Fruit fly (Drosophila melanogaster) whole organism, prepupa: ENCODE data around the gene rsh.

ENCODE experiments used
- Blimp-1 ChIP-seq: fragments of 200-800 bp; sonication (Bioruptor generic); optimal IDR thresholded peaks from 3 replicates; lab custom pipeline; 2017; ENCODE audit warnings: missing biosample characterization, missing genetic modification characterization, mild to moderate bottlenecking, moderate library complexity, missing genetic modification reagents
- CG7368 ChIP-seq: fragments of 200-800 bp; sonication (Bioruptor generic); optimal IDR thresholded peaks from 3 replicates; lab custom pipeline; 2016; ENCODE audit warnings: missing biosample characterization, missing genetic modification characterization
- Eip75B ChIP-seq: fragments of 200-800 bp; sonication (Bioruptor generic); optimal IDR thresholded peaks from 3 replicates; lab custom pipeline; 2016; ENCODE audit warnings: missing biosample characterization, missing genetic modification characterization
- Ets96B ChIP-seq: fragments of 200-800 bp; optimal IDR thresholded peaks from 2 replicates; lab custom pipeline; 2019; ENCODE audit warnings: missing biosample characterization, mild to moderate bottlenecking, missing genetic modification characterization, moderate library complexity
- Hr39 ChIP-seq: fragments of 200-800 bp; sonication (Bioruptor generic); optimal IDR thresholded peaks from 2 replicates; lab custom pipeline; 2016; ENCODE audit warnings: missing biosample characterization, missing genetic modification characterization
- OdsH ChIP-seq: fragments of 200-800 bp; sonication (Bioruptor generic); optimal IDR thresholded peaks from 3 replicates; lab custom pipeline; 2016; ENCODE audit warnings: missing biosample characterization, missing genetic modification characterization

- no peak for TF ChIP-seq Hr39 (GFP tag; lab: Kevin White, UChicago)
- TF ChIP-seq Eip75B (GFP tag; lab: Kevin White, UChicago): no peak
- no peak for TF ChIP-seq CG7368 (GFP tag; lab: Kevin White, UChicago)
- no peak for TF ChIP-seq Blimp-1 (GFP tag; lab: Kevin White, UChicago)
- TF ChIP-seq OdsH (GFP tag; lab: Kevin White, UChicago): no peak
- TF ChIP-seq Ets96B: no peak
Observed at dm6 chrX:12976131-12976530, 12.3 kb upstream of the rsh start, which contains the start of gene CG12716.
